Worm (Caenorhabditis elegans): ENCODE measurements around the gene srz-13.

Gene srz-13

ce11 chrV:16195379-16195778, 13.2 kb downstream of the srz-13 start, which contains the start of gene rabr-3:
TSS of gene rabr-3 (plus strand) at chrV:16195679.
- no peak for TF ChIP-seq C34F6.9 (tag; optimal IDR thresholded peaks at IDR 0.05)

- no peak for TF ChIP-seq fos-1 (tag; optimal IDR thresholded peaks at IDR 0.05)
- TF ChIP-seq blmp-1 (tag; optimal IDR thresholded peaks at IDR 0.05; ENCODE audit: insufficient read depth) = no peak
- TF ChIP-seq unc-62 (GFP tag; optimal IDR thresholded peaks at IDR 0.05) = no peak
- no peak for TF ChIP-seq mab-5 (tag; optimal IDR thresholded peaks at IDR 0.05)
- no peak for TF ChIP-seq skn-1 (tag; optimal IDR thresholded peaks at IDR 0.05)
- no peak for TF ChIP-seq F13H6.1 (tag; optimal IDR thresholded peaks at IDR 0.05)
- no peak for TF ChIP-seq nhr-10 (tag; optimal IDR thresholded peaks at IDR 0.05)
- TF ChIP-seq ZK546.5 (tag; optimal IDR thresholded peaks at IDR 0.05) = no peak
- TF ChIP-seq dmd-4 (tag; optimal IDR thresholded peaks at IDR 0.05) = no peak
- no peak for TF ChIP-seq sma-9 (GFP tag; optimal IDR thresholded peaks at IDR 0.05)
- TF ChIP-seq sma-9 (tag; optimal IDR thresholded peaks at IDR 0.05) = no peak
- no peak for TF ChIP-seq lsy-2 (tag; optimal IDR thresholded peaks at IDR 0.05)
- no peak for TF ChIP-seq lin-13 (GFP tag; optimal IDR thresholded peaks at IDR 0.05)
- no peak for TF ChIP-seq ceh-16 (tag; optimal IDR thresholded peaks at IDR 0.05)
- no peak for TF ChIP-seq alr-1 (tag; optimal IDR thresholded peaks at IDR 0.05)
- no peak for TF ChIP-seq ceh-82 (tag; optimal IDR thresholded peaks at IDR 0.05)
- no peak for TF ChIP-seq nhr-25 (tag; optimal IDR thresholded peaks at IDR 0.05)
- TF ChIP-seq unc-55 (GFP tag; optimal IDR thresholded peaks at IDR 0.05) = no peak
- no peak for TF ChIP-seq sem-4 (tag; optimal IDR thresholded peaks at IDR 0.05)
- TF ChIP-seq nhr-77 (tag; optimal IDR thresholded peaks at IDR 0.05) = no peak
- no peak for TF ChIP-seq Y55F3AM.14 (GFP tag; optimal IDR thresholded peaks at IDR 0.05)
These were observed 15.8 kb downstream of the srz-13 start, which contains the start of gene F11A5.5 for ce11 chrV:16198016-16198415. TSS of gene F11A5.5 (plus strand) at chrV:16198316.

- no peak for TF ChIP-seq unc-62 (GFP tag; optimal IDR thresholded peaks at IDR 0.05)
- no peak for TF ChIP-seq unc-55 (GFP tag; optimal IDR thresholded peaks at IDR 0.05)
- no peak for TF ChIP-seq elt-1 (tag; optimal IDR thresholded peaks at IDR 0.05)
- TF ChIP-seq snpc-4 (tag; optimal IDR thresholded peaks at IDR 0.05) = no peak
- TF ChIP-seq R02D3.7 (tag; optimal IDR thresholded peaks at IDR 0.05) = no peak
- no peak for TF ChIP-seq ZK546.5 (tag; optimal IDR thresholded peaks at IDR 0.05)
- no peak for TF ChIP-seq nhr-77 (tag; optimal IDR thresholded peaks at IDR 0.05)
- no peak for TF ChIP-seq ztf-4 (tag; optimal IDR thresholded peaks at IDR 0.05)
- TF ChIP-seq nhr-237 (tag; optimal IDR thresholded peaks at IDR 0.05) = no peak
- TF ChIP-seq lin-13 (GFP tag; optimal IDR thresholded peaks at IDR 0.05) = no peak
- TF ChIP-seq C34F6.9 (tag; optimal IDR thresholded peaks at IDR 0.05) = no peak
- no peak for TF ChIP-seq nhr-10 (tag; optimal IDR thresholded peaks at IDR 0.05)
- no peak for TF ChIP-seq skn-1 (tag; optimal IDR thresholded peaks at IDR 0.05)
- no peak for TF ChIP-seq mbf-1 (tag; optimal IDR thresholded peaks at IDR 0.05)
These were observed 19.5 kb downstream of the srz-13 start, which contains the start of gene F11A5.17 for ce11 chrV:16201730-16202129. TSS of gene F11A5.17 (plus strand) at chrV:16202030.

ce11 chrV:16202618-16203017, 20.4 kb downstream of the srz-13 start, which contains the start of gene F11A5.18:
TSS of gene F11A5.18 (plus strand) at chrV:16202918.
- TF ChIP-seq sem-4 (tag; optimal IDR thresholded peaks at IDR 0.05) (no peak), lsy-2 (tag; optimal IDR thresholded peaks at IDR 0.05) (no peak), nhr-237 (tag; optimal IDR thresholded peaks at IDR 0.05) (no peak), elt-3 (tag; optimal IDR thresholded peaks at IDR 0.05) (no peak), sma-3 (GFP tag; optimal IDR thresholded peaks at IDR 0.05) (no peak), gmeb-1 (tag; optimal IDR thresholded peaks at IDR 0.05) (no peak), skn-1 (tag; optimal IDR thresholded peaks at IDR 0.05) (no peak), ama-1 (optimal IDR thresholded peaks at IDR 0.05) (no peak)

- TF ChIP-seq nhr-11 (tag; optimal IDR thresholded peaks at IDR 0.05) (no peak), nhr-23 (tag; optimal IDR thresholded peaks at IDR 0.05) (no peak), nhr-21 (tag; optimal IDR thresholded peaks at IDR 0.05) (no peak), sma-9 (GFP tag; optimal IDR thresholded peaks at IDR 0.05) (no peak), sma-9 (tag; optimal IDR thresholded peaks at IDR 0.05) (no peak), mdl-1 (tag; optimal IDR thresholded peaks at IDR 0.05) (no peak)
These were observed 22.7 kb downstream of the srz-13 start, which contains the start of gene irld-26 for ce11 chrV:16204888-16205287. TSS of gene irld-26 (plus strand) at chrV:16205188.

All from whole organism, L2 larva.